Fruit fly (Drosophila melanogaster): Measurements from ENCODE around the gene Tbh.

The Tbh gene

dm6 chrX:7968215-7968799 lies 27.2 kb upstream of the Tbh start, which contains the start of gene sws (continued):
- TF ChIP-seq unpg (GFP tag; optimal IDR thresholded peaks at IDR 0.05) (peak; percentile 36), Oaz (GFP tag; IDR thresholded peaks at IDR 0.05) (no peak), Asciz (GFP tag; optimal IDR thresholded peaks at IDR 0.05) (no peak), Jarid2 (GFP tag; optimal IDR thresholded peaks at IDR 0.05) (no peak), NC2α (GFP tag; optimal IDR thresholded peaks at IDR 0.05) (no peak), tll (GFP tag; optimal IDR thresholded peaks at IDR 0.05) (no peak), CG15601 (tag; optimal IDR thresholded peaks at IDR 0.05) (peak; percentile 27), CG7987 (GFP tag; optimal IDR thresholded peaks at IDR 0.05) (no peak), CG2129 (GFP tag; IDR thresholded peaks at IDR 0.05; ENCODE audit: partially characterized antibody) (0 out of 2 replicates have a peak, but pooled peaks have one; percentile 30), CG6683 (GFP tag; optimal IDR thresholded peaks at IDR 0.05) (no peak), CG7786 (GFP tag; optimal IDR thresholded peaks at IDR 0.05) (no peak), CG18262 (tag; optimal IDR thresholded peaks at IDR 0.05) (peak; percentile 48), CG6765 (GFP tag; optimal IDR thresholded peaks at IDR 0.05) (no peak), CG2712 (tag; optimal IDR thresholded peaks at IDR 0.05) (peak; percentile 41), wor (GFP tag; IDR thresholded peaks at IDR 0.05) (no peak), salm (tag; optimal IDR thresholded peaks at IDR 0.05) (no peak), Poxn (GFP tag; IDR thresholded peaks at IDR 0.05) (no peak), CG4404 (GFP tag; IDR thresholded peaks at IDR 0.05) (no peak), Antp (GFP tag; optimal IDR thresholded peaks at IDR 0.05) (no peak), CG14860 (GFP tag; IDR thresholded peaks at IDR 0.05; ENCODE audit: partially characterized antibody) (peak; percentile 67), CG16779 (GFP tag; IDR thresholded peaks at IDR 0.05) (no peak), hkb (optimal IDR thresholded peaks at IDR 0.05) (no peak), hkb (GFP tag; IDR thresholded peaks at IDR 0.05) (no peak), Ravus (GFP tag; IDR thresholded peaks at IDR 0.05) (no peak), CG43689 (GFP tag; IDR thresholded peaks at IDR 0.05) (no peak), CG8281 (tag; optimal IDR thresholded peaks at IDR 0.05) (no peak), CG2202 (tag; optimal IDR thresholded peaks at IDR 0.05) (no peak), repo (GFP tag; optimal IDR thresholded peaks at IDR 0.05) (no peak), al (GFP tag; IDR thresholded peaks at IDR 0.05) (no peak), bab2 (GFP tag; optimal IDR thresholded peaks at IDR 0.05) (no peak), row (GFP tag; IDR thresholded peaks at IDR 0.05) (peak; percentile 50), CG6791 (GFP tag; IDR thresholded peaks at IDR 0.05; ENCODE audit: partially characterized antibody) (peak; percentile 75; the same call in 2 of the 3 replicates), CG30403 (GFP tag; optimal IDR thresholded peaks at IDR 0.05) (peak; percentile 60), ttk (GFP tag; IDR thresholded peaks at IDR 0.05) (no peak), eyg (GFP tag; optimal IDR thresholded peaks at IDR 0.05) (no peak), Vsx1 (GFP tag; optimal IDR thresholded peaks at IDR 0.05) (no peak), E2f1 (GFP tag; IDR thresholded peaks at IDR 0.05) (no peak), zen2 (GFP tag; IDR thresholded peaks at IDR 0.05; ENCODE audit: partially characterized antibody) (peak; percentile 50; the same call in 2 of the 3 replicates), p53 (GFP tag; optimal IDR thresholded peaks at IDR 0.05) (no peak), stwl (tag; optimal IDR thresholded peaks at IDR 0.05) (peak; percentile 28), CG31388 (GFP tag; optimal IDR thresholded peaks at IDR 0.05) (no peak), stc (GFP tag; IDR thresholded peaks at IDR 0.05) (no peak), CG17568 (GFP tag; optimal IDR thresholded peaks at IDR 0.05) (no peak), bowl (GFP tag; IDR thresholded peaks at IDR 0.05) (no peak), CG7839 (tag; optimal IDR thresholded peaks at IDR 0.05) (peak; percentile 54), CG33557 (GFP tag; optimal IDR thresholded peaks at IDR 0.05) (peak; percentile 1), B-H1 (GFP tag; IDR thresholded peaks at IDR 0.05) (no peak), NFAT (GFP tag; IDR thresholded peaks at IDR 0.05) (no peak), CG13296 (GFP tag; optimal IDR thresholded peaks at IDR 0.05) (peak; percentile 30), sd (tag; optimal IDR thresholded peaks at IDR 0.05) (no peak), CG4730 (GFP tag; IDR thresholded peaks at IDR 0.05) (no peak)

Data from whole organism, embryonic.